Worm (Caenorhabditis elegans) whole organism, L2 larva: Measurements from ENCODE around the gene C16D9.5.

Source experiments
- C34F6.9 ChIP-seq: fragments of 150-350 bp; optimal IDR thresholded peaks from 2 replicates; lab custom pipeline; 2014; ENCODE audit warnings: missing biosample characterization, missing genetic modification characterization
- R02D3.7 ChIP-seq: fragments of 150-350 bp; optimal IDR thresholded peaks from 2 replicates; lab custom pipeline; 2014; ENCODE audit warnings: missing biosample characterization, missing genetic modification characterization
- Y55F3AM.14 ChIP-seq: fragments of 200-800 bp; sonication (Bioruptor generic); optimal IDR thresholded peaks from 2 replicates; lab custom pipeline; 2018; ENCODE audit warnings: mild to moderate bottlenecking, missing genetic modification characterization, missing compliant biosample characterization
- ZK546.5 ChIP-seq: sonication (generic microtip); optimal IDR thresholded peaks from 2 replicates; lab custom pipeline; 2017; ENCODE audit warnings: missing biosample characterization, missing genetic modification characterization
- alr-1 ChIP-seq: fragments of 150-350 bp; optimal IDR thresholded peaks from 2 replicates; lab custom pipeline; 2014; ENCODE audit warnings: missing biosample characterization, missing genetic modification characterization
- ama-1 ChIP-seq: fragments of 150-350 bp; optimal IDR thresholded peaks from 2 replicates; lab custom pipeline; 2018; ENCODE audit warnings: inconsistent platforms
- blmp-1 ChIP-seq: sonication (generic microtip); optimal IDR thresholded peaks from 2 replicates; lab custom pipeline; 2017; ENCODE audit warnings: missing genetic modification characterization, mild to moderate bottlenecking, missing compliant biosample characterization, antibody characterized with exemption, moderate library complexity; ENCODE audit not compliant: insufficient read depth
- ceh-16 ChIP-seq: fragments of 150-350 bp; optimal IDR thresholded peaks from 2 replicates; lab custom pipeline; 2014; ENCODE audit warnings: missing biosample characterization, missing genetic modification characterization
- ceh-82 ChIP-seq: fragments of 150-350 bp; optimal IDR thresholded peaks from 2 replicates; lab custom pipeline; 2014; ENCODE audit warnings: missing biosample characterization, missing genetic modification characterization
- crh-2 ChIP-seq: sonication (generic microtip); optimal IDR thresholded peaks from 2 replicates; lab custom pipeline; 2017; ENCODE audit warnings: missing biosample characterization, missing genetic modification characterization
- egl-27 ChIP-seq: sonication (generic microtip); optimal IDR thresholded peaks from 3 replicates; lab custom pipeline; 2017; ENCODE audit warnings: missing biosample characterization, missing genetic modification reagents, missing genetic modification characterization
- fos-1 ChIP-seq: fragments of 150-350 bp; optimal IDR thresholded peaks from 2 replicates; lab custom pipeline; 2014; ENCODE audit warnings: missing biosample characterization, missing genetic modification characterization
- gmeb-1 ChIP-seq: fragments of 150-350 bp; optimal IDR thresholded peaks from 2 replicates; lab custom pipeline; 2014; ENCODE audit warnings: missing biosample characterization, missing genetic modification characterization
- mbf-1 ChIP-seq: sonication (generic microtip); optimal IDR thresholded peaks from 2 replicates; lab custom pipeline; 2017; ENCODE audit warnings: missing biosample characterization, missing genetic modification characterization
- mdl-1 ChIP-seq, 2 experiments: fragments of 150-350 bp in 1 of 2; sonication (generic microtip) in 1 of 2; optimal IDR thresholded peaks; 2 replicates each; lab custom pipeline; 2017; ENCODE audit warnings: missing biosample characterization in 2 of 2, missing genetic modification characterization in 2 of 2
- nhr-11 ChIP-seq: fragments of 150-350 bp; optimal IDR thresholded peaks from 2 replicates; lab custom pipeline; 2014; ENCODE audit warnings: missing biosample characterization, missing genetic modification characterization
- nhr-12 ChIP-seq: fragments of 150-350 bp; optimal IDR thresholded peaks from 2 replicates; lab custom pipeline; 2014; ENCODE audit warnings: missing biosample characterization, missing genetic modification characterization
- nhr-23 ChIP-seq: fragments of 150-350 bp; optimal IDR thresholded peaks from 2 replicates; lab custom pipeline; 2014; ENCODE audit warnings: missing biosample characterization, missing genetic modification reagents, missing genetic modification characterization
- nhr-25 ChIP-seq: fragments of 150-350 bp; sonication (generic microtip); optimal IDR thresholded peaks from 3 replicates; lab custom pipeline; 2014; ENCODE audit warnings: missing biosample characterization, missing genetic modification characterization
- nhr-6 ChIP-seq: fragments of 150-350 bp; optimal IDR thresholded peaks from 2 replicates; lab custom pipeline; 2014; ENCODE audit warnings: missing biosample characterization, missing genetic modification characterization
- nhr-77 ChIP-seq: fragments of 150-350 bp; optimal IDR thresholded peaks from 2 replicates; lab custom pipeline; 2014; ENCODE audit warnings: missing biosample characterization, missing genetic modification characterization
- peb-1 ChIP-seq: fragments of 150-350 bp; optimal IDR thresholded peaks from 2 replicates; lab custom pipeline; 2014; ENCODE audit warnings: missing biosample characterization, missing genetic modification characterization
- sem-4 ChIP-seq: fragments of 150-350 bp; optimal IDR thresholded peaks from 2 replicates; lab custom pipeline; 2014; ENCODE audit warnings: missing biosample characterization, missing genetic modification reagents, missing genetic modification characterization
- skn-1 ChIP-seq: sonication (generic microtip); optimal IDR thresholded peaks from 2 replicates; lab custom pipeline; 2017; ENCODE audit warnings: missing biosample characterization, missing genetic modification characterization
- sma-3 ChIP-seq: sonication (generic microtip); optimal IDR thresholded peaks from 2 replicates; lab custom pipeline; 2016; ENCODE audit warnings: missing genetic modification reagents, missing genetic modification characterization, missing compliant biosample characterization
- sma-9 ChIP-seq, 2 experiments: fragments of 150-350 bp in 1 of 2; sonication (generic microtip) in 1 of 2; optimal IDR thresholded peaks; 2 replicates each; lab custom pipeline; 2014 to 2016; ENCODE audit warnings: missing genetic modification characterization in 2 of 2, mild to moderate bottlenecking in 1 of 2, missing biosample characterization in 1 of 2, missing compliant biosample characterization in 1 of 2, missing genetic modification reagents in 1 of 2, moderate library complexity in 1 of 2
- snpc-4 ChIP-seq: fragments of 150-350 bp; optimal IDR thresholded peaks from 2 replicates; lab custom pipeline; 2014; ENCODE audit warnings: missing biosample characterization, missing genetic modification characterization
- unc-62 ChIP-seq: fragments of 150-350 bp; optimal IDR thresholded peaks from 2 replicates; lab custom pipeline; 2014; ENCODE audit warnings: missing biosample characterization, missing genetic modification reagents, missing genetic modification characterization
- ztf-11 ChIP-seq: sonication (generic microtip); optimal IDR thresholded peaks from 2 replicates; lab custom pipeline; 2017; ENCODE audit warnings: missing biosample characterization, missing genetic modification characterization

C16D9.5 gene

ce11 chrV:8282933-8283332, 37.6 kb upstream of the C16D9.5 start:
- no peak for TF ChIP-seq Y55F3AM.14 (GFP tag; lab: Kevin White, UChicago)
- TF ChIP-seq ceh-82 (tag; lab: Kevin White, UChicago), result no peak
- no peak for TF ChIP-seq nhr-11 (tag; lab: Kevin White, UChicago)
- TF ChIP-seq ama-1 (lab: Kevin White, UChicago), result no peak
- TF ChIP-seq C34F6.9, result no peak
- no peak for TF ChIP-seq mdl-1 (tag; optimal IDR thresholded peaks at IDR 0.05; lab: Kevin White, UChicago)
- no peak for TF ChIP-seq nhr-12 (tag; lab: Kevin White, UChicago)
- no peak for TF ChIP-seq peb-1 (tag; lab: Kevin White, UChicago)
- no peak for TF ChIP-seq sma-3 (GFP tag; lab: Kevin White, UChicago)
- TF ChIP-seq snpc-4 (tag; lab: Kevin White, UChicago), result no peak
- TF ChIP-seq ceh-16 (tag; lab: Kevin White, UChicago), result no peak
- TF ChIP-seq nhr-25 (tag; lab: Kevin White, UChicago), result no peak
- TF ChIP-seq egl-27, result no peak
- TF ChIP-seq fos-1 (tag; lab: Kevin White, UChicago), result no peak
- TF ChIP-seq unc-62 (GFP tag; lab: Kevin White, UChicago), result no peak
- TF ChIP-seq sem-4 (tag; lab: Kevin White, UChicago), result no peak
- TF ChIP-seq nhr-6 (tag; lab: Kevin White, UChicago), result no peak
- TF ChIP-seq ZK546.5 (tag; lab: Kevin White, UChicago), result no peak
- TF ChIP-seq crh-2 (tag; lab: Kevin White, UChicago), result no peak
- TF ChIP-seq, all 48 proteins: peak for 0

ce11 chrV:8281646-8282045, 36.3 kb upstream of the C16D9.5 start:
- TF ChIP-seq nhr-12 (tag; lab: Kevin White, UChicago), result no peak
- TF ChIP-seq ztf-11 (tag; lab: Kevin White, UChicago), result no peak
- TF ChIP-seq mbf-1 (tag; lab: Kevin White, UChicago), result no peak

- no peak for TF ChIP-seq nhr-6 (tag; lab: Kevin White, UChicago)
Measured at ce11 chrV:8280770-8281169, 35.4 kb upstream of the C16D9.5 start, which contains the start of gene str-135. Gene str-135, minus strand, starts transcription at chrV:8280870.

- no peak for TF ChIP-seq alr-1 (tag; lab: Kevin White, UChicago)
Measured at ce11 chrV:8278830-8279229, 33.5 kb upstream of the C16D9.5 start, which contains the start of gene str-136. Gene str-136, minus strand, starts transcription at chrV:8278930.

- TF ChIP-seq fos-1 (tag; lab: Kevin White, UChicago), result peak; percentile 41
- TF ChIP-seq gmeb-1 (tag; lab: Kevin White, UChicago), result no peak
- peak; percentile 34 for TF ChIP-seq sma-9 (GFP tag; optimal IDR thresholded peaks at IDR 0.05; lab: Kevin White, UChicago)
- no peak for TF ChIP-seq sma-9 (tag; optimal IDR thresholded peaks at IDR 0.05; lab: Kevin White, UChicago)
- peak; percentile 20 for TF ChIP-seq skn-1 (tag; lab: Kevin White, UChicago)
- TF ChIP-seq nhr-23 (tag; lab: Kevin White, UChicago), result no peak
- TF ChIP-seq blmp-1 (tag; lab: Kevin White, UChicago), result no peak
- peak; percentile 55 for TF ChIP-seq crh-2 (tag; lab: Kevin White, UChicago)
- TF ChIP-seq nhr-25 (tag; lab: Kevin White, UChicago), result no peak
- TF ChIP-seq nhr-77 (tag; lab: Kevin White, UChicago), result no peak
- TF ChIP-seq nhr-6 (tag; lab: Kevin White, UChicago), result no peak
- TF ChIP-seq, all 48 proteins: peak for 4
Measured at ce11 chrV:8271995-8272394, 26.6 kb upstream of the C16D9.5 start, which contains the start of gene asp-5. Gene asp-5, plus strand, starts transcription at chrV:8272385.

- TF ChIP-seq egl-27, result no peak
- no peak for TF ChIP-seq R02D3.7 (tag; lab: Kevin White, UChicago)
Measured at ce11 chrV:8271395-8271794, 26.0 kb upstream of the C16D9.5 start.

- TF ChIP-seq ZK546.5 (tag; lab: Kevin White, UChicago), result no peak
- peak; percentile 2 for TF ChIP-seq fos-1 (tag; lab: Kevin White, UChicago)
- peak; percentile 55 for TF ChIP-seq sma-9 (GFP tag; optimal IDR thresholded peaks at IDR 0.05; lab: Kevin White, UChicago)
- no peak for TF ChIP-seq sma-9 (tag; optimal IDR thresholded peaks at IDR 0.05; lab: Kevin White, UChicago)
- peak; percentile 9 for TF ChIP-seq sma-3 (GFP tag; lab: Kevin White, UChicago)
- TF ChIP-seq, all 48 proteins: peak for 3
Measured at ce11 chrV:8269878-8270277, 24.5 kb upstream of the C16D9.5 start.
